Fruit fly (Drosophila melanogaster) whole organism: ENCODE results near the gene Acsf2.

Source experiments
- pan ChIP-seq: fragments of >200 bp; optimal IDR thresholded peaks from 2 replicates; lab custom pipeline; 2017
- usp ChIP-seq: fragments of >200 bp; optimal IDR thresholded peaks from 2 replicates; lab custom pipeline; 2017; ENCODE audit warnings: missing biosample characterization, missing genetic modification characterization, mixed read lengths

- TF ChIP-seq pan (lab: Kevin White, UChicago) = no peak
- TF ChIP-seq usp = no peak
Observed at dm6 chr2L:5302692-5303043, 39.4 kb downstream of the Acsf2 start.
